Worm (Caenorhabditis elegans): ENCODE data around the gene Y53C12A.6.

- TF ChIP-seq W03F9.2 (tag; optimal IDR thresholded peaks at IDR 0.05) (no peak), dao-5 (tag; optimal IDR thresholded peaks at IDR 0.05) (no peak)
These were observed 26.0 kb downstream of the Y53C12A.6 start, which contains the start of gene nlp-11 for ce11 chrII:9691839-9692238.
